Worm (Caenorhabditis elegans): ENCODE measurements around the gene C54F6.6.

The C54F6.6 gene

ce11 chrV:7558693-7559092 is 35.2 kb downstream of the C54F6.6 start, which contains the start of gene ets-7:
TSS of gene ets-7 (minus strand) at chrV:7558793.
- no peak for TF ChIP-seq unc-62 (GFP tag; optimal IDR thresholded peaks at IDR 0.05)

- no peak for TF ChIP-seq unc-62 (GFP tag; optimal IDR thresholded peaks at IDR 0.05)
Observed at ce11 chrV:7562947-7563346, 39.5 kb downstream of the C54F6.6 start, which contains the start of gene F19F10.1. TSS of gene F19F10.1 (plus strand) at chrV:7563247.

- TF ChIP-seq unc-62 (GFP tag; optimal IDR thresholded peaks at IDR 0.05): no peak
Observed at ce11 chrV:7570290-7570689, 46.8 kb downstream of the C54F6.6 start, which contains the start of gene clec-212. TSS of gene clec-212 (minus strand) at chrV:7570390.

- no peak for TF ChIP-seq unc-62 (GFP tag; optimal IDR thresholded peaks at IDR 0.05)
Observed at ce11 chrV:7570955-7571354, 47.5 kb downstream of the C54F6.6 start, which contains the start of gene F19F10.14. TSS of gene F19F10.14 (minus strand) at chrV:7571055.

Measured in whole organism, dauer.